Fruit fly (Drosophila melanogaster): ENCODE results near the gene RabGGTb.

RabGGTb gene

dm6 chr2L:2885503-2886225 lies 6.8 kb downstream of the RabGGTb start, which contains the start of the genes NTPase and lilli (continued):
- TF ChIP-seq CG11456 (GFP tag; IDR thresholded peaks at IDR 0.05) = peak; percentile 69; the same call in 1 of the 3 replicates
- TF ChIP-seq CG18599 (GFP tag; optimal IDR thresholded peaks at IDR 0.05) = peak; percentile 52
- TF ChIP-seq Lpt (GFP tag; optimal IDR thresholded peaks at IDR 0.05) = no peak
- no peak for TF ChIP-seq CG8765 (GFP tag; IDR thresholded peaks at IDR 0.05)
- no peak for TF ChIP-seq twi (tag; optimal IDR thresholded peaks at IDR 0.05)
- TF ChIP-seq tna (GFP tag; IDR thresholded peaks at IDR 0.05; ENCODE audit: partially characterized antibody) = peak; percentile 86
- TF ChIP-seq zen (tag; optimal IDR thresholded peaks at IDR 0.05) = peak; percentile 59
- TF ChIP-seq CG3281 (GFP tag; optimal IDR thresholded peaks at IDR 0.05) = no peak
- TF ChIP-seq CG14014 (GFP tag; IDR thresholded peaks at IDR 0.05) = peak; percentile 44; the same call in 1 of the 2 replicates
- TF ChIP-seq CG9932 (GFP tag; IDR thresholded peaks at IDR 0.05) = peak; percentile 67
- TF ChIP-seq B-H2 (GFP tag; optimal IDR thresholded peaks at IDR 0.05) = no peak
- peak; percentile 92 for TF ChIP-seq CG4617 (GFP tag; optimal IDR thresholded peaks at IDR 0.05; ENCODE audit: borderline replicate concordance)
- no peak for TF ChIP-seq Hand (GFP tag; optimal IDR thresholded peaks at IDR 0.05)
- peak; percentile 12 for TF ChIP-seq CG1792 (GFP tag; optimal IDR thresholded peaks at IDR 0.05)
- TF ChIP-seq CG9876 (GFP tag; optimal IDR thresholded peaks at IDR 0.05) = peak; percentile 66
- TF ChIP-seq pum (GFP tag; optimal IDR thresholded peaks at IDR 0.05) = peak; percentile 55
- peak; percentile 76 for TF ChIP-seq Rfx (GFP tag; IDR thresholded peaks at IDR 0.05)
- peak; percentile 96 for TF ChIP-seq bbx (GFP tag; IDR thresholded peaks at IDR 0.05; ENCODE audit: partially characterized antibody)
- TF ChIP-seq BtbVII (GFP tag; optimal IDR thresholded peaks at IDR 0.05) = peak; percentile 15
- TF ChIP-seq CG13775 (GFP tag; optimal IDR thresholded peaks at IDR 0.05) = peak; percentile 71
- TF ChIP-seq Abd-B (GFP tag; optimal IDR thresholded peaks at IDR 0.05) = no peak
- TF ChIP-seq pnt (GFP tag; optimal IDR thresholded peaks at IDR 0.05) = peak; percentile 68
- TF ChIP-seq danr (GFP tag; IDR thresholded peaks at IDR 0.05) = no peak
- peak; percentile 28; the same call in 1 of the 2 replicates for TF ChIP-seq CG32767 (GFP tag; IDR thresholded peaks at IDR 0.05)
- TF ChIP-seq Bteb2 (GFP tag; optimal IDR thresholded peaks at IDR 0.05) = peak; percentile 57
- 0 out of 2 replicates have a peak, but pooled peaks have one; percentile 18 for TF ChIP-seq rib (GFP tag; IDR thresholded peaks at IDR 0.05)
- peak; percentile 97 for TF ChIP-seq CG6791 (GFP tag; IDR thresholded peaks at IDR 0.05; ENCODE audit: partially characterized antibody)
- no peak for TF ChIP-seq MTF-1 (GFP tag; optimal IDR thresholded peaks at IDR 0.05; ENCODE audit: borderline replicate concordance)
- TF ChIP-seq Dll (GFP tag; IDR thresholded peaks at IDR 0.05; ENCODE audit: partially characterized antibody) = peak; percentile 94
- peak; percentile 92 for TF ChIP-seq Sin3A (optimal IDR thresholded peaks at IDR 0.05)
- no peak for TF ChIP-seq psq (GFP tag; optimal IDR thresholded peaks at IDR 0.05)
- peak; percentile 78 for TF ChIP-seq Xbp1 (GFP tag; optimal IDR thresholded peaks at IDR 0.05)
- TF ChIP-seq bsh (GFP tag; optimal IDR thresholded peaks at IDR 0.05) = peak in 1 of 2 experiments; percentile 40
- peak; percentile 55 for TF ChIP-seq gem (tag; optimal IDR thresholded peaks at IDR 0.05)
- peak; percentile 64 for TF ChIP-seq p53 (GFP tag; optimal IDR thresholded peaks at IDR 0.05)
- TF ChIP-seq CG14050 (GFP tag; IDR thresholded peaks at IDR 0.05) = no peak
- peak; percentile 48 for TF ChIP-seq Ets97D (GFP tag; optimal IDR thresholded peaks at IDR 0.05)
- peak; percentile 29 for TF ChIP-seq pho (GFP tag; optimal IDR thresholded peaks at IDR 0.05)
- TF ChIP-seq Dad (GFP tag; optimal IDR thresholded peaks at IDR 0.05) = peak; percentile 75
- peak; percentile 41 for TF ChIP-seq trh (GFP tag; optimal IDR thresholded peaks at IDR 0.05)
- TF ChIP-seq CG10267 (tag; optimal IDR thresholded peaks at IDR 0.05) = peak; percentile 95
- TF ChIP-seq kah (GFP tag; optimal IDR thresholded peaks at IDR 0.05) = no peak
- no peak for TF ChIP-seq CG10147 (GFP tag; optimal IDR thresholded peaks at IDR 0.05)
- TF ChIP-seq BEAF-32 (GFP tag; optimal IDR thresholded peaks at IDR 0.05) = peak; percentile 94
- TF ChIP-seq D19B (GFP tag; optimal IDR thresholded peaks at IDR 0.05) = no peak
- TF ChIP-seq CG13624 (GFP tag; optimal IDR thresholded peaks at IDR 0.05) = peak; percentile 75
- TF ChIP-seq Atf6 (GFP tag; IDR thresholded peaks at IDR 0.05) = peak; percentile 15; the same call in 1 of the 2 replicates
- no peak for TF ChIP-seq CG33557 (GFP tag; optimal IDR thresholded peaks at IDR 0.05)
- TF ChIP-seq ro (GFP tag; IDR thresholded peaks at IDR 0.05) = no peak

Data from whole organism, embryonic.